Fruit fly (Drosophila melanogaster): Measurements from ENCODE around the gene CG13731.

- TF ChIP-seq psq (optimal IDR thresholded peaks at IDR 0.05) (no peak), usp (GFP tag; optimal IDR thresholded peaks at IDR 0.05) (no peak), EcR (GFP tag; optimal IDR thresholded peaks at IDR 0.05) (no peak), pan (optimal IDR thresholded peaks at IDR 0.05) (no peak), Dll (optimal IDR thresholded peaks at IDR 0.05) (no peak)
These were observed 40.0 kb upstream of the CG13731 start, which contains the start of gene Gorab for dm6 chr3L:17428779-17429178.

Measured in whole organism.